Fruit fly (Drosophila melanogaster) whole organism, adult: ENCODE results near the gene CG13244.

Experiments used
- CG14711 ChIP-seq: fragments of 200-800 bp; sonication (Bioruptor generic); optimal IDR thresholded peaks from 2 replicates; lab custom pipeline; 2018; ENCODE audit warnings: missing biosample characterization, mild to moderate bottlenecking, missing genetic modification characterization, moderate library complexity
- CG33017 ChIP-seq: fragments of 200-800 bp; sonication (Bioruptor generic); optimal IDR thresholded peaks from 2 replicates; lab custom pipeline; 2018; ENCODE audit warnings: missing biosample characterization, mild to moderate bottlenecking, missing genetic modification characterization, moderate library complexity
- toe ChIP-seq: fragments of 200-800 bp; sonication (Bioruptor generic); optimal IDR thresholded peaks from 2 replicates; lab custom pipeline; 2016; ENCODE audit warnings: missing biosample characterization, missing genetic modification characterization

DNA sequence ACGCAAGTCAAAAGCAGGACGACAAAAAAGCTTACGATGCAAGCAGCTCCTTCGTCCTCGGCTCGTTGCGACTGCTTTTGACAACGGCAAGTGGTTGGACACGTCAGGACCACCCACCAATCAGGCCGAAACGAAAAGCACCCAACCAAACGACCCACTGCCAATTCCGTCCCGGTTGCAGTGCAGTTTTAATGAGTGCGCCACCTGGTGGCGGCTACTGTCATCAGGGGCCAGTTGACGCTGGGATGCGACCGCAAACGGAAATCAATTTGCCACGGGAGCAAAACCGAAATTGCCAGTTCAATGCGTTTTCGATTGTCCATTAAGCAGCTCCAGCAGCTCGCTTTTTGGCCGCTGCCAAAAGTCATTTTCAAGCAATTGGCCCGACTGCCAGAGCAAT lies 13.0 kb upstream of the CG13244 start:
- no peak for TF ChIP-seq CG33017 (tag; lab: Kevin White, UChicago)
- TF ChIP-seq CG14711 (tag; lab: Kevin White, UChicago): no peak
- TF ChIP-seq toe (GFP tag; lab: Kevin White, UChicago): no peak
